Fruit fly (Drosophila melanogaster): ENCODE measurements around the gene CG4880.
A peak's percentile ranks its signal among the peaks of the same experiment; 100 is the strongest.

CG4880 gene

DNA sequence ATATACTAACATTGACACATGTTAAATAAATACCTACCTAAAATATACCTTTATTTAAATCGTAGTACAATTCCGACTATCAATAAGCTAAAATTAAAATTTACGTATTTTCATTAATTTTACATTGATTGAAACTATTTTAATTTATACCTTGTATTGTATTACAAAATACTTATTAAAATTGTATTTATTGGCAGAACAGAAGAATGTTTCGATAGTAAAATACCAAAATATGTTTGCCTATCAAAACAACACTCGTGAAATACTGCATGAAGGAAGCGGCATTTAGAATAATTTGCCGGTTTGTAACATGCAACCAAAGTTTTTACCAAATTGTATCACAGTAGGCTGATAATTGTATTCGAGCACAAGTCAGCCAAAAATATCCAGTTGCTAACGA is at the start of gene CG4880, which contains the start of gene DENR:
Gene CG4880, plus strand, starts transcription at position 268 of the 400 bp plus-strand sequence.
Gene DENR, minus strand, starts transcription at position 10 of the 400 bp plus-strand sequence.
- TF ChIP-seq noc (tag; optimal IDR thresholded peaks at IDR 0.05), result no peak

DNA sequence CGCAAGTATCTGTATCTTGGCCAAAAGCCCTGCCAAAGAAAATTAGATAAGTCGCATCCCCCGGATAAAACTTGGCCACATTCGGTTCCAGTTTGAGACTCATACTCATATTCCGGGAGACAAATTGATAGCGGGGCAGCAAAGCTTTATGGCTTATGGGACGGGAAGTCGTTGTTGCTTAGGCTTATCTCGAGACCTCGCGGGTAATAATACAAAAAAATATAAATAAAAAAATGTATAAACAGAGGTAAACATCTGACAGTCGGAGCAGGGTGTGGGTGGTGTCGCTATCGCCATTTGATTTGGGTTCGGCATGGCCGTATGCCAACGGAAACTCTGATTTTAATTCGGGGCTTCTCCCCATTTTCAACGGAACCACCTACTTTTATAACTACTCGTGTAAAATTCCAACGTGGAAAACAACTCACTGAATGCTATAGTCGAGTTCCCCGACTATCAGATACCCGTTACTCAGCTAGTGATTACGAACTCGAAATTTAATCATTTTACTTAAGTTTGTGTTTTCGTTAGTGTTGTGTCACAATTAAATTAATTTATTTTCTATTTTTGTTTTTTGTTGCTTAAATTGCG is 48.9 kb upstream of the CG4880 start:
- TF ChIP-seq noc (tag; optimal IDR thresholded peaks at IDR 0.05), result peak; percentile 32

DNA sequence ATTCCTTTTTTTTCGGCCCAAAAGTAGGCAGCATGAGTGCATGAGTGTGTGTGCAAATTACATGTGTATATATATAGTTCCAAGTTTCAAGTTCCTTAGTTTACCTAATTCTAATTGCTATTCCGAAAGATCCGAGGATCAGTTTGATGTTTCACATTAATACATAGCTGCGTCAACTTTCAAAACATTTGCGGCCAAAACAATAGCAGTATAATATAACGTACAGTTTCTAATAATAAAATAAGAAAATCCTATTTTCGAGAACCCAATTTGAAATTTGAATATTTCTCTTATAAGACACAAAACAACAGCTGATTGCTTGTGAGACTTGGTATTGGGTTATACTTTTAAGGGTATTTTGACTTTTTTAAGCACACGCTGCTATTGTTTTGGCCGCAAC is 47.6 kb upstream of the CG4880 start:
- no peak for TF ChIP-seq noc (tag; optimal IDR thresholded peaks at IDR 0.05)

DNA sequence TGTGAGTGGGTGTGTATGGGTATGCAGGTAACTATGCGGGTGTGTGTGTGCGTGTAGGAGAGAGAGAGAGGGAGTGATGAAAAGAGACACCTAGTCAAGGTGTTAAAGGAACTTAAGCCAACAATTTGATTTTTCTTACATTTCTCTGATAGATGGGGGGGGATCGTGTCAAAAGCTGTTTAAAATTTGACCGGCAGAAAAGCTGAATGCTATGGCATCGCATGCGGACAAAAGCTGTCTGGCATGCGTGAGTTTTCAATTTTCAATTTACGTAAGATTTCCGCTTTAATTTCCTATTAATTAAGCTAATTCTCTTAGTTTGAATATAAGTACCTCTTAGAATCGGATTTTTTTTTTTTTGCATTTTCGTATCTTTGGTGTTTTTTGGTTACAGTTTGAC is 46.7 kb upstream of the CG4880 start:
- TF ChIP-seq noc (tag; optimal IDR thresholded peaks at IDR 0.05), result no peak

DNA sequence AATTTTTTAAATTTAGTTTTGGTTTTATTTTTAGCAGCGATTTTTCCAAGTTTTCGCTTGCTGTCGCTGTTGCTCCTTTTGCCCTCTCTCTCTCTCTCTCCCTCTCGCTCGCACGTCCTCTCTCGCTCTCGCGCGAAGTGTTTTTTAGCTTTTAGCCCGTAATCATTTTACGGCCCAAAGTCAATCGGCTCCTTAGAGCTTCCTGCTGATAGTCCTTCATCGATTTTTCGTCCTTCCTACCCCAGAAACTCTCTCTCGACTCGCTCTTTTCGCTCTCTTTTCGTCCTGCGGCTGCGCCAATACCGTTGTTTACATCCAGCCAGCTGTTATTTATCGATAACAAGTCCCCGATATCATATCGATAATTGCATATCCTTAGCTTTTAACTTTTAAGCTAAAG is 42.3 kb upstream of the CG4880 start, which contains the start of gene RSG7:
Gene RSG7, minus strand, starts transcription at position 139 of the 400 bp plus-strand sequence.
- TF ChIP-seq noc (tag; optimal IDR thresholded peaks at IDR 0.05), result no peak

DNA sequence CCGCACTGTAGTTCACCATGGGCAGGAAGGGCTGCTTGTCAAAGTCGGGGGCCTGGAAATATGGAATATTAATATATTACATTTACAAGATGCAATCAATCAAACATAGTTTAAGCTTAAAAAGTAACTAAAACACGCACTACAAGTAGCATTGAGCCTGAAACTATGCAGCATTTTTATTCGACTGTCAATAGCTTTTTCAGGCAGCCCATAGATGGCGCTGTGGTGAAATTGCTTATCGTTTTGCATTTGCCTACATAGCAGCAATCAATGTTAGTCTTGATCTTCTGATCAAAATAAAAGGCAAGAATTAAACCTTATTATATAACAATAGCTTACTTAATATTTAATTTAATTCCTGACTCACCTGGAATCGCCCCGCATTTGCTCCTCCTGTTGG is 40.0 kb upstream of the CG4880 start:
- TF ChIP-seq noc (tag; optimal IDR thresholded peaks at IDR 0.05), result no peak

DNA sequence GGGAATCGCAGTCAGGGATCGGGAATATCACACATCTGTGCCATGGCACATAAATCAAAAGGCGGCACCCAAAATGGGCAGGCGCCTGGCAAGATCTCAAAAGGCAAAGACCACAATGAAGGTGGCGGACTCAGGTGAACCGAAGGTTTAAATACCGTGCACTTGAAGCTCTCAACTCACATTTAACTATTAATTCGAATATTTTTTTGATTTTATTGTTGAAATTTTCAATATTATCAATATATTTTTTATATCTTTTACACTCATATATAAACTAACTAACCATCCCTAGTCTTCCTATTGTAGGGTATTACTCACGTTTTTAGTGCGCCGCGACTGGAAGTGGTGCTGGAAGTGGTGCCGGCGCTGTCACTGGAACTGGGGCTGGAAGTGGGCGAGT is 37.6 kb upstream of the CG4880 start:
- no peak for TF ChIP-seq noc (tag; optimal IDR thresholded peaks at IDR 0.05)

DNA sequence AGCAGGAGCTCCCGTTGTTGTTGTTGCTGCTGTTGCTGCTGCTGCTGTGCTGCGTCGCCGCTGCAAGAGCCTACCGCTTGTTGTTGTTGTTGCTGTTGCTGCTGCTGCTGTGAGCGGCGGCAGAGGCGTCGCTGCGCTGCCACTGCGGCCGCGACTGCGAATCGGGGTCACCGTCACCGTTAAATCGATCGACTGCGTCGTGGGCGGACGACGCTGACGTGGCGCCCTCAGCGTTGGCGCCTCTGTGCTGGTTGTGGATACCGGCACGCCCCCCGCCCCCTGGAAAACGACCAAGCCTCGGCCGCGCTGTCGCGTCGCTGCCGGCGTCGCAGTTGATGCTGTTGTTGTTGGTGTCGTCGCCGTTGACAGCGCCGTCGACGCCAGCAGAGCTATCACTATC is 37.1 kb upstream of the CG4880 start:
- TF ChIP-seq noc (tag; optimal IDR thresholded peaks at IDR 0.05), result no peak

DNA sequence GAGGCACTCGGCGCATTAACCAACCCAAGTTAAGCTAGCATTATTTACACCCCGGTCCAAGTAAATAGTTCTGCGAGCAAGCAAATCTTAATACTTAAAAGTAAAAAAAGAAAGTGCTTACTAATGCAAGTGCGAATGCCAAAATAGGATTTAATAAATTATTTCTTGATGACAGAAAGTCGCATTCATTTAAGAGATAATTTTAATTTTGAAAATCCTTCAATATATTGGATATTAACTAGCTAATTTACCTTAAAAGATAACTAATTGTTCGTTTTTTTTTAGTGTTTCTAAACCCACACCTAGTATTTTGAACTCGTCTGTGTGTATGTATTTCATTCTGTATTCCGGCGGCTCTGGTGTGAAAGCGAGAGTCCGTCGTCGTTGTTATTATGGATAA is 31.9 kb upstream of the CG4880 start:
- peak; percentile 26 for TF ChIP-seq noc (tag; optimal IDR thresholded peaks at IDR 0.05)

DNA sequence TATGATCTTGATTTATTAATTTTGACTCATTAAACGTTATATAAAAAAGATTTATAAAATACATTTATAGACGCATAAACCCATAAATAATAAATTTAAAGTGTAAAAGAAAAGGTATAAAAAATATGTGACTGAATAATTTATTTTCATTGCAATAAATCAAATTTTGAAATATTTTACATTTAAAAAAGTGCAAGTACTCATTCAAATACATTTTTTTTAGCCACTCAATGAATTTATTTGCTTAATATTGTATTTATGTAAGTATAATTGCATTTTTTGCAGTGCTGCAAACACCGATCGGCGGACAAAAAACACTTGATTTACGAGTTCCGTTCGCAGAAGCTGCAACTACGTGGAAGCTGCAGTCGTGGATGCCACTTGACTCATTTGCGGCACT is 26.9 kb upstream of the CG4880 start:
- no peak for TF ChIP-seq noc (tag; optimal IDR thresholded peaks at IDR 0.05)

DNA sequence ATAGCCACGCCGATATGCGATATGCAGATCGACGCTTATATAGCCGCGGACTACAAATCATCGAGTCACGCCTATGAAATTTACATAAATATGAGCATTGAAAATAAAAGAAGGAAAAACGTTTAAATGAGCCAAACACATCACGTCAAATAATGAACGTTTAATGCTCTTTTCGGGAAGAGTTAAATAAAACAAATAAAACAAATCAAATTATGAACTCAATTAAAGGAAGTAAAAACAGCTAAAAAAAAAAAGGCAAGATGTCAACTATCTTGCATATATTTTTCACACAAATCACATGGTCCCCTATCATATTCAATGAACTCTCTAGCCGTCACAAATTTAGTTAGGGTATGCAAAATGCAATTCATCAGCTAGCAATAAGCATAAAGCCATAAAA is 19.0 kb upstream of the CG4880 start:
- no peak for TF ChIP-seq noc (tag; optimal IDR thresholded peaks at IDR 0.05)

DNA sequence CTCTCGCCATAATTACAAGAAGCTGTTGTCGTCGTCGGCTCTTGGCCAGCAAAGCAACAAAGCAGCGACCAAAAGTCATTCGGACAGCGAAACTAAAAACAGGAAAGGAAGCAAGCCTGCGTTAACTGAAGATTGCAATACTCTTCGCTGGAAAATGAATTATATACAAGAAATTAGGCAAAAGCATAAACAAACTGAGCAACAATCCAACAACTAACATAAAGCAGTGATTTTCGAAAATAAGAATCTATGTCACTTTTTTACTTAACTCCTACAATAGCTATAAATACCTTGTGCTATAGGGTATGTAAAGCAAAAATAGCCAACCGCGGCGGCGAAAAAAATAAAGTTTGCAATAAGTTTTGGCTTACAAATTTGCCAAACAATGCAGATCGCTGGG is 14.8 kb upstream of the CG4880 start:
- TF ChIP-seq noc (tag; optimal IDR thresholded peaks at IDR 0.05), result no peak

DNA sequence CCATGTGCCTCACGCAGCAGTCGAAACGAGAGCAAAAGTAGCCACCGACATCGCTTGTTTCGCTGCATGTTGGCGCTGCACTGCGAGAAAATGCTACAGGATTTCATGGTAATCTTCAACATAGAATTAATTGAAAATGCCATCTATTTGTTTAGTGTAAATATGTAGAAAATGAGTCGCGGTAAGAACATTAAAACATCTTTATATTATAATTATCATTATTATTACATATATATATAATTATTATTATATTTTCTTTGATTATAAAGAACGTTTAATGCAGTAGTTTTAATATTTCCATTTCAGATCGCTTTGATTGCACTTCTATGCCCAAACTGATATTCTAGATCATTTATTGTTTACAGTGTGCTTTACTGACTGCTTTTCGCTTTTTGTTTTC is 13.6 kb upstream of the CG4880 start:
- TF ChIP-seq noc (tag; optimal IDR thresholded peaks at IDR 0.05), result no peak

DNA sequence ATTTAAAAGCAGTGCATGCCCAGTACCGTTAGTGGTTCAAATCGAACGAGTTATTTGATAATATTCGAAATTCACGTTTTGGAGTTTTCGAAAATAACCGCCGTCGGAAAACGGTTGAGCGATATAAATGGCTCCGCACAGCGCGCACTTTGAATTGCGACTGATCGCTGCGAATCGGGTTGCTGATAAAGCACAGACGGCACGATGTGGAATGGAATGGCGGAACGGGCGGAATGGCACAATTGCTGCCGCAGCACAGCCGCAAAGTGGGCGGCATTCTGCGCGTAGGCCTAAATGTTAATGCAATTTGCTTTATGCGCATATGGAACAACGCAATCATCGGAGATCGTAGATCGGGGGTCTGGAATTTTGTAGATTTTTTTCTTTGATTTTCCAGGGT is 11.9 kb upstream of the CG4880 start:
- TF ChIP-seq noc (tag; optimal IDR thresholded peaks at IDR 0.05), result no peak

DNA sequence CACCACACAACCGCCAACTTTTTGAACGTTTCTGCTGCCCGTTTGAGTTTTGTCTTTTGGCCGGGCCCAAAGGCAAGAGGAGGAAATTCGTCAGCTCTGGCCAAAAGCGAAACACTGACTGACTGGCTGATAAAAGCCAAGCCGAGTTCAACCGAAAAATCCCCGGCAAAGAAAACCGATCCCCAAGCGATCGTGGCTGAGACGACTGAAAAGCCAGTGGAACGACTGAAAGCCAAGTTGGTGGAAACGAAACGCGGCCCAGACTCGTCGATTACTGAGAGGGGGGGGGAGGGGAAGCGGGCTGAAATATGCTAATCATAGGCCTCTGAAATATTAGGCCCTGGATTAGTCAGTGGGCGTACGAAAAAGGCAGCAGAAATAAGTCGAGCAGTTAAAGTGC is 10.2 kb upstream of the CG4880 start, which contains the start of gene CG13003:
Gene CG13003, minus strand, starts transcription at position 120 of the 400 bp plus-strand sequence.
- TF ChIP-seq noc (tag; optimal IDR thresholded peaks at IDR 0.05), result no peak

DNA sequence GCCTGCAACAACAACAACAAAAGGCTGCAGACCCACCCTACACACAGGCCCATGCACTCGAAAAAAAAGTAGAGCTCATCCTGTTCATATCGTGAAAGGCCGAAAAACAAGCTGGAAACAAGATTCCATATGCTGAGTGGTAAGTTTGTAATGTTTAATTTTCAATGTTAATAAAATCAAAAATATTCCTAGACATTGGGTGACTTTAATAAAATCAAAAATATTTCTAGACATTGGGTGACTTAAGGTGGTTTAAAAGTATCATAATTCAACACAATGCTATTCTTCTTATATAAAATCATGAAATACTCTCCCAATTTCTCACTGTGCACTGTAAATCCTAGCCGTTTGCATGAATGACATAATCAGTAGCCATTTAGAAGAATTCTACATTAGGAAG is 6.6 kb upstream of the CG4880 start:
- no peak for TF ChIP-seq noc (tag; optimal IDR thresholded peaks at IDR 0.05)

DNA sequence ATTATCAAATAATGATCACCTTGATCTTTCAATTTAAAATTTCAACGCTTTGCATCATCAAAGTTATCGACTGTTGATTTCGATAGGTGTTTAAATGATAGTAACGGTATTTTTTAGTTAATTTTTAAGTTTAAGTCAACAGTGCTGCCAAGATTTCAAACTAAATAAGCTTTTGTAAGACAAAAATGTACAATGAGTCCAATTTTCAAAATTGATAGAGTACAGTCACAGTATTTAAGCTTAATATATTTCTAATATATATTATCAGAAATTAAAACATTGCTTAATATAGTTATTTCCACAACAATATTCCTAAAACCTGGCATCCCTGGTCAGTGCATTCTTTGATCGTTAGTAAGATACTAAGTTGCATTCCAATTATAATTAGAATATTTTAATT is 5.6 kb upstream of the CG4880 start, which contains the start of gene CG4872:
Gene CG4872, plus strand, starts transcription at position 333 of the 400 bp plus-strand sequence.
- TF ChIP-seq noc (tag; optimal IDR thresholded peaks at IDR 0.05), result no peak

DNA sequence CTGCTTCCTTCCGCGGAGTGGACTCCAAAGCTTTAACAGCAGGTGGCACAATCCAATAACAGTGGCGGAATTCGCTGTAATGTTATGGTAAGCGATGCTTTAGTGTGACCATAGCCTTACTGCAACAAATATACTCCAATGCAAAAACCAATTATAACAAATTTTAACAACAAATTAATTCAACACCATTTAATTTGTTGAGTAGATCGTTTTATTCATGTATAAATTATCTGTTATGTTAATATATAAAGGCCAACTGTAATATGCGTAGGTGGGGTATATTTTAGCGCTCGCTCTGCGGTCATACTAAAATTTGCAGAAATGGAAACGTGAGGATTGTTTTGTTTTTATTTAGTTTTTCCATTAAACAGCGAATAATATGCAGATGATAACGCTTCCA is 2.3 kb upstream of the CG4880 start, which contains the start of the genes Nprl2 and Polr3I:
Gene Nprl2, minus strand, starts transcription at position 86 of the 400 bp plus-strand sequence.
Gene Polr3I, plus strand, starts transcription at position 302 of the 400 bp plus-strand sequence.
- TF ChIP-seq noc (tag; optimal IDR thresholded peaks at IDR 0.05), result no peak

All from whole organism, larva.